Fruit fly (Drosophila melanogaster) whole organism, wandering third instar larva: ENCODE measurements around the gene dlg1.

Experiments
- Abd-B ChIP-seq: fragments of >200 bp; optimal IDR thresholded peaks from 2 replicates; lab custom pipeline; 2017; ENCODE audit warnings: missing biosample characterization, missing genetic modification characterization
- CG32264 ChIP-seq: fragments of 200-800 bp; sonication (Bioruptor generic); optimal IDR thresholded peaks from 2 replicates; lab custom pipeline; 2016; ENCODE audit warnings: missing biosample characterization, missing genetic modification characterization
- CG9705 ChIP-seq: fragments of 200-800 bp; sonication (Bioruptor generic); optimal IDR thresholded peaks from 2 replicates; lab custom pipeline; 2018; ENCODE audit warnings: missing biosample characterization, mild to moderate bottlenecking, missing genetic modification characterization
- CrebA ChIP-seq: fragments of 200-800 bp; sonication (Bioruptor generic); optimal IDR thresholded peaks from 2 replicates; lab custom pipeline; 2016; ENCODE audit warnings: missing biosample characterization, mild to moderate bottlenecking, missing genetic modification characterization, borderline replicate concordance
- Dfd ChIP-seq: fragments of >200 bp; optimal IDR thresholded peaks from 2 replicates; lab custom pipeline; 2017; ENCODE audit warnings: missing biosample characterization, missing genetic modification characterization
- Dif ChIP-seq: fragments of 200-275, 200-300 bp; sonication (Bioruptor generic); optimal IDR thresholded peaks from 2 replicates; lab custom pipeline; 2018; ENCODE audit warnings: missing biosample characterization, missing genetic modification characterization; ENCODE audit not compliant: partially characterized antibody
- GATAd ChIP-seq: sonication (Bioruptor generic); optimal IDR thresholded peaks from 2 replicates; lab custom pipeline; 2016; ENCODE audit warnings: missing biosample characterization, missing genetic modification characterization
- HLH106 ChIP-seq: fragments of 200-800 bp; optimal IDR thresholded peaks from 3 replicates; lab custom pipeline; 2019; ENCODE audit warnings: missing biosample characterization, mild to moderate bottlenecking, missing genetic modification characterization, moderate library complexity
- Hnf4 ChIP-seq: fragments of 200-800 bp; sonication (Bioruptor generic); optimal IDR thresholded peaks from 2 replicates; lab custom pipeline; 2016; ENCODE audit warnings: missing biosample characterization, mild to moderate bottlenecking, missing genetic modification characterization
- Hr78 ChIP-seq: fragments of >200 bp; optimal IDR thresholded peaks from 2 replicates; lab custom pipeline; 2017; ENCODE audit warnings: missing biosample characterization, missing genetic modification characterization
- Hr83 ChIP-seq: fragments of 200-300 bp; sonication (Bioruptor generic); optimal IDR thresholded peaks from 2 replicates; lab custom pipeline; 2016; ENCODE audit warnings: missing biosample characterization, mild to moderate bottlenecking, missing genetic modification characterization, moderate library complexity; ENCODE audit not compliant: poor library complexity, severe bottlenecking
- Jra ChIP-seq: sonication (Bioruptor generic); optimal IDR thresholded peaks from 2 replicates; lab custom pipeline; 2016; ENCODE audit warnings: missing biosample characterization, missing genetic modification characterization
- Mio ChIP-seq: sonication (Bioruptor generic); optimal IDR thresholded peaks from 2 replicates; lab custom pipeline; 2016; ENCODE audit warnings: missing biosample characterization, missing genetic modification characterization
- Myc ChIP-seq: fragments of >200 bp; optimal IDR thresholded peaks from 2 replicates; lab custom pipeline; 2017
- N ChIP-seq: fragments of >200 bp; optimal IDR thresholded peaks from 2 replicates; lab custom pipeline; 2018; ENCODE audit warnings: missing biosample characterization, missing external identifiers, missing genetic modification characterization
- OdsH ChIP-seq: fragments of 200-800 bp; sonication (Bioruptor generic); optimal IDR thresholded peaks from 2 replicates; lab custom pipeline; 2016; ENCODE audit warnings: missing biosample characterization, mild to moderate bottlenecking, missing genetic modification characterization
- Rel ChIP-seq, 2 experiments: fragments of 200-800 bp; sonication (Bioruptor generic) in 1 of 2; optimal IDR thresholded peaks; 2 replicates in 1 of 2; 3 replicates in 1 of 2; lab custom pipeline; 2016 to 2019; ENCODE audit warnings: mild to moderate bottlenecking in 2 of 2, missing biosample characterization in 2 of 2, missing genetic modification characterization in 2 of 2, moderate library complexity in 1 of 2
- Sp1 ChIP-seq: fragments of 200-800 bp; sonication (Bioruptor generic); optimal IDR thresholded peaks from 3 replicates; lab custom pipeline; 2019; ENCODE audit warnings: missing biosample characterization, mild to moderate bottlenecking, missing genetic modification characterization, moderate library complexity
- Vsx2 ChIP-seq: fragments of 200-300, 225-300 bp; sonication (Bioruptor generic); optimal IDR thresholded peaks from 2 replicates; lab custom pipeline; 2018; ENCODE audit warnings: missing biosample characterization, missing genetic modification characterization; ENCODE audit not compliant: partially characterized antibody
- br ChIP-seq: fragments of 200-800 bp; sonication (Bioruptor generic); optimal IDR thresholded peaks from 2 replicates; lab custom pipeline; 2016; ENCODE audit warnings: missing biosample characterization, missing genetic modification characterization
- brk ChIP-seq: fragments of 200-800 bp; sonication (Bioruptor generic); optimal IDR thresholded peaks from 2 replicates; lab custom pipeline; 2016; ENCODE audit warnings: missing biosample characterization, mild to moderate bottlenecking, missing genetic modification characterization
- dl ChIP-seq, 2 experiments: fragments of 175-275, 200-275 bp in 1 of 2; fragments of 200-275 bp in 1 of 2; sonication (Bioruptor generic); optimal IDR thresholded peaks; lab custom pipeline; 2018; ENCODE audit warnings: mild to moderate bottlenecking in 2 of 2, missing biosample characterization in 2 of 2, missing genetic modification characterization in 2 of 2, moderate library complexity in 2 of 2; ENCODE audit not compliant: partially characterized antibody in 2 of 2, insufficient read depth in 1 of 2
- dmrt93B ChIP-seq: fragments of 200-800 bp; sonication (Bioruptor generic); optimal IDR thresholded peaks from 2 replicates; lab custom pipeline; 2018; ENCODE audit warnings: missing biosample characterization, mild to moderate bottlenecking, missing genetic modification characterization
- dsf ChIP-seq: sonication (Bioruptor generic); optimal IDR thresholded peaks from 2 replicates; lab custom pipeline; 2016; ENCODE audit warnings: missing biosample characterization, missing genetic modification characterization, borderline replicate concordance
- ey ChIP-seq: fragments of 200-800 bp; sonication (Bioruptor generic); optimal IDR thresholded peaks from 2 replicates; lab custom pipeline; 2016; ENCODE audit warnings: missing biosample characterization, missing genetic modification characterization
- foxo ChIP-seq, 2 experiments: fragments of 200-800 bp; sonication (Bioruptor generic); optimal IDR thresholded peaks; 2 replicates in 1 of 2; 3 replicates in 1 of 2; lab custom pipeline; 2016 to 2017; ENCODE audit warnings: missing biosample characterization in 2 of 2, missing genetic modification characterization in 2 of 2
- fru ChIP-seq: fragments of 200-800 bp; sonication (Bioruptor generic); optimal IDR thresholded peaks from 3 replicates; lab custom pipeline; 2016; ENCODE audit warnings: missing biosample characterization, mild to moderate bottlenecking, missing genetic modification characterization
- h ChIP-seq: fragments of 200-800 bp; sonication (Bioruptor generic); optimal IDR thresholded peaks from 3 replicates; lab custom pipeline; 2016; ENCODE audit warnings: missing biosample characterization, mild to moderate bottlenecking, missing genetic modification characterization
- jim ChIP-seq: fragments of 175-275, 200-325 bp; sonication (Bioruptor generic); optimal IDR thresholded peaks from 2 replicates; lab custom pipeline; 2016; ENCODE audit warnings: missing biosample characterization, mild to moderate bottlenecking, missing genetic modification characterization
- lola ChIP-seq: fragments of >200 bp; optimal IDR thresholded peaks from 2 replicates; lab custom pipeline; 2017; ENCODE audit warnings: missing biosample characterization, missing genetic modification characterization
- pan ChIP-seq: fragments of >200 bp; optimal IDR thresholded peaks from 2 replicates; lab custom pipeline; 2017
- psq ChIP-seq: fragments of 200-800 bp; sonication (Bioruptor generic); optimal IDR thresholded peaks from 3 replicates; lab custom pipeline; 2017; ENCODE audit warnings: missing biosample characterization, mild to moderate bottlenecking, missing genetic modification characterization, moderate library complexity
- rgr ChIP-seq: fragments of 200-800 bp; sonication (Bioruptor generic); optimal IDR thresholded peaks from 3 replicates; lab custom pipeline; 2016; ENCODE audit warnings: missing biosample characterization, mild to moderate bottlenecking, missing genetic modification characterization
- sage ChIP-seq: fragments of 200-800 bp; sonication (Bioruptor generic); optimal IDR thresholded peaks from 2 replicates; lab custom pipeline; 2016; ENCODE audit warnings: missing biosample characterization, mild to moderate bottlenecking, missing genetic modification characterization
- sv ChIP-seq: fragments of 200-800 bp; sonication (Bioruptor generic); optimal IDR thresholded peaks from 3 replicates; lab custom pipeline; 2016; ENCODE audit warnings: missing biosample characterization, missing genetic modification characterization
- tai ChIP-seq: sonication (Bioruptor generic); optimal IDR thresholded peaks from 2 replicates; lab custom pipeline; 2016; ENCODE audit warnings: missing biosample characterization, missing genetic modification characterization
- usp ChIP-seq: fragments of >200 bp; optimal IDR thresholded peaks from 2 replicates; lab custom pipeline; 2017; ENCODE audit warnings: missing biosample characterization, missing genetic modification characterization
- woc ChIP-seq: sonication (Bioruptor generic); optimal IDR thresholded peaks from 2 replicates; lab custom pipeline; 2016; ENCODE audit warnings: missing biosample characterization, mild to moderate bottlenecking, missing genetic modification characterization

dlg1 gene

dm6 chrX:11422071-11422470 is 52.6 kb downstream of the dlg1 start (continued):
- TF ChIP-seq br (GFP tag; lab: Kevin White, UChicago) = no peak
- TF ChIP-seq, all 38 proteins: peak for 5

dm6 chrX:11422532-11422931 is 53.1 kb downstream of the dlg1 start, which contains the start of gene Gs2:
Gene Gs2 (plus strand): TSS chrX:11422832.
- TF ChIP-seq OdsH (GFP tag; lab: Kevin White, UChicago) (peak; percentile 2), CrebA (no peak)

- TF ChIP-seq HLH106 (tag; lab: Kevin White, UChicago) = peak; percentile 92
- TF ChIP-seq sage = peak; percentile 86
- no peak for TF ChIP-seq Vsx2 (GFP tag; lab: Kevin White, UChicago)
- peak; percentile 96 for TF ChIP-seq h (GFP tag; lab: Kevin White, UChicago)
- TF ChIP-seq CrebA = peak; percentile 69
- peak; percentile 92 for TF ChIP-seq fru (GFP tag; lab: Kevin White, UChicago)
- TF ChIP-seq Rel (GFP tag; optimal IDR thresholded peaks at IDR 0.05; lab: Kevin White, UChicago) = peak; percentile 21
- TF ChIP-seq Rel (tag; optimal IDR thresholded peaks at IDR 0.05; lab: Kevin White, UChicago) = peak; percentile 59
- peak; percentile 93 for TF ChIP-seq rgr (GFP tag; lab: Kevin White, UChicago)
- no peak for TF ChIP-seq Myc (lab: Kevin White, UChicago)
- peak; percentile 93 for TF ChIP-seq Sp1 (GFP tag; lab: Kevin White, UChicago)
- TF ChIP-seq Mio (GFP tag; lab: Kevin White, UChicago) = peak; percentile 61
- TF ChIP-seq Dif (GFP tag; lab: Kevin White, UChicago) = peak; percentile 63
- peak; percentile 96 for TF ChIP-seq ey (GFP tag; lab: Kevin White, UChicago)
- TF ChIP-seq dl (GFP tag; optimal IDR thresholded peaks at IDR 0.05; lab: Kevin White, UChicago; ENCODE audit: insufficient read depth in 1 of 2, partially characterized antibody in 2 of 2) = peak; percentile 42 to 61
- TF ChIP-seq pan (lab: Kevin White, UChicago) = no peak
- TF ChIP-seq Hr83 (GFP tag; lab: Kevin White, UChicago) = peak; percentile 31
- TF ChIP-seq CG32264 (GFP tag; lab: Kevin White, UChicago) = peak; percentile 88
- TF ChIP-seq sv = peak; percentile 78
- TF ChIP-seq tai (GFP tag; lab: Kevin White, UChicago) = peak; percentile 85
- TF ChIP-seq jim (GFP tag; lab: Kevin White, UChicago) = peak; percentile 20
- peak; percentile 35 for TF ChIP-seq GATAd
- TF ChIP-seq brk (GFP tag; lab: Kevin White, UChicago) = peak; percentile 81
- peak; percentile 87 for TF ChIP-seq psq (GFP tag; lab: Kevin White, UChicago)
- peak; percentile 85 for TF ChIP-seq dmrt93B (GFP tag; lab: Kevin White, UChicago)
- TF ChIP-seq Hr78 (GFP tag; lab: Kevin White, UChicago) = no peak
- TF ChIP-seq br (GFP tag; lab: Kevin White, UChicago) = peak; percentile 95
- no peak for TF ChIP-seq Abd-B (GFP tag; lab: Kevin White, UChicago)
- peak; percentile 93 for TF ChIP-seq Hnf4 (GFP tag; lab: Kevin White, UChicago)
- TF ChIP-seq N (GFP tag; lab: Kevin White, UChicago) = no peak
- peak; percentile 72 for TF ChIP-seq Jra (GFP tag; lab: Kevin White, UChicago)
- peak; percentile 68 for TF ChIP-seq CG9705 (GFP tag; lab: Kevin White, UChicago)
- TF ChIP-seq dsf (GFP tag; lab: Kevin White, UChicago) = peak; percentile 23
- no peak for TF ChIP-seq usp
- peak; percentile 79 for TF ChIP-seq woc (GFP tag; lab: Kevin White, UChicago)
- peak; percentile 71 to 95 for TF ChIP-seq foxo (GFP tag; optimal IDR thresholded peaks at IDR 0.05; lab: Kevin White, UChicago)
- peak; percentile 21 for TF ChIP-seq Dfd (GFP tag; lab: Kevin White, UChicago)
- peak; percentile 92 for TF ChIP-seq OdsH (GFP tag; lab: Kevin White, UChicago)
- TF ChIP-seq lola (GFP tag; lab: Kevin White, UChicago) = no peak
- TF ChIP-seq, all 38 proteins: peak for 30
Measured at dm6 chrX:11423277-11423717, 53.8 kb downstream of the dlg1 start.
